Worm (Caenorhabditis elegans): ENCODE data around the gene nspb-10.
"Not testable (repeated sequence)": the region's sequence is repeated elsewhere in the genome, so short reads cannot be mapped to it uniquely, and the experiment has no call there.

DNA sequence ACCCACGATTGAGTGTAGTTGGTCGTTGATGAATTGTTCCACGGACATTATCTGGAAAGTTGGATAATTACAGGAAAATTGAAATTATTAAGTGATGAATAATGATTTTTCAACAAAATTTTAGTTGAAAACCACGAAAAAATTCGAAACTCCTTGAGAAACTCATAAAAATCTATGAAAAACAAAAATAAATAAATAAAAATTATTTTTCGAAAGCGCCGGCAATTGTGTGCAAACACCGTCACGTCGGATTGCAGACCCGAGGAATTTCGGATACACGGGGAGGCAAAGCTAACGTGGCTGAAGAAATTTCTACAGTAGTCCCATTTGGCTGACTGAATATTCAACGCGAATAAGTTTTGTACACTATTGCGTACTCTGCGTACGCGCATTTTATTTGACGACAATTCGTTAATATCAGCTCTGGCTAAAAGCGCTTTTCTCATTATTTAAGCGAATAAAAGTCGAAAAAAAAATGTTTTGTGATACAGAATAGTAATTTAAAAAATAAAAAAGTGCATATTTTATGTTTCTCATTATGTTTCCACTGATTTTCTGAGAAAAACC lies 26.4 kb downstream of the nspb-10 start, which contains the start of gene mog-4:
- peak; percentile 63 for TF ChIP-seq ztf-4 (tag; optimal IDR thresholded peaks at IDR 0.05)
- not testable (repeated sequence) for TF ChIP-seq tlp-1, nhr-12 (tag; optimal IDR thresholded peaks at IDR 0.05)

Data from whole organism, L1 larva.